Worm (Caenorhabditis elegans): ENCODE measurements around the gene zchc-1A.
A peak's percentile ranks its signal among the peaks of the same experiment; 100 is the strongest.

zchc-1A gene

ce11 chrX:5174256-5174655 is at the start of gene zchc-1A:
zchc-1A (plus strand) TSS chrX:5174369.
- TF ChIP-seq jun-1 (tag; optimal IDR thresholded peaks at IDR 0.05) (no peak), elt-3 (tag; optimal IDR thresholded peaks at IDR 0.05) (no peak), ama-1 (optimal IDR thresholded peaks at IDR 0.05) (no peak), ceh-82 (tag; optimal IDR thresholded peaks at IDR 0.05) (no peak), nhr-76 (tag; optimal IDR thresholded peaks at IDR 0.05) (no peak), nhr-12 (tag; optimal IDR thresholded peaks at IDR 0.05) (no peak), egl-5 (tag; optimal IDR thresholded peaks at IDR 0.05) (no peak)

ce11 chrX:5129447-5129846 is 44.7 kb upstream of the zchc-1A start:
- TF ChIP-seq jun-1 (tag; optimal IDR thresholded peaks at IDR 0.05) (no peak), nhr-43 (tag; optimal IDR thresholded peaks at IDR 0.05; ENCODE audit: poor library complexity, severe bottlenecking) (no peak), zag-1 (tag; optimal IDR thresholded peaks at IDR 0.05) (no peak), hmg-11 (tag; optimal IDR thresholded peaks at IDR 0.05) (no peak), fkh-2 (tag; optimal IDR thresholded peaks at IDR 0.05) (no peak), nhr-77 (tag; optimal IDR thresholded peaks at IDR 0.05) (no peak), elt-2 (tag; optimal IDR thresholded peaks at IDR 0.05) (no peak), eor-1 (tag; optimal IDR thresholded peaks at IDR 0.05) (no peak), ama-1 (optimal IDR thresholded peaks at IDR 0.05) (no peak)

- TF ChIP-seq sea-2 (GFP tag; optimal IDR thresholded peaks at IDR 0.05) (no peak), R02D3.7 (tag; optimal IDR thresholded peaks at IDR 0.05) (no peak), eor-1 (tag; optimal IDR thresholded peaks at IDR 0.05) (no peak), hmg-11 (tag; optimal IDR thresholded peaks at IDR 0.05) (no peak), nhr-67 (tag; optimal IDR thresholded peaks at IDR 0.05) (no peak), nhr-23 (tag; optimal IDR thresholded peaks at IDR 0.05) (no peak), skn-1 (tag; optimal IDR thresholded peaks at IDR 0.05) (no peak)
These were observed 42.4 kb upstream of the zchc-1A start for ce11 chrX:5131760-5132159.

ce11 chrX:5133980-5134379 is 40.2 kb upstream of the zchc-1A start, which contains the start of gene tbc-7:
tbc-7 (plus strand) TSS chrX:5134280.
- TF ChIP-seq elt-1 (tag; optimal IDR thresholded peaks at IDR 0.05): no peak

ce11 chrX:5135548-5135947 is 38.6 kb upstream of the zchc-1A start:
- TF ChIP-seq nhr-76 (tag; optimal IDR thresholded peaks at IDR 0.05) (no peak), ama-1 (optimal IDR thresholded peaks at IDR 0.05) (peak; percentile 0), nhr-25 (tag; optimal IDR thresholded peaks at IDR 0.05) (peak; percentile 24)

ce11 chrX:5137716-5138470 is 36.3 kb upstream of the zchc-1A start:
- TF ChIP-seq ZK546.5 (tag; optimal IDR thresholded peaks at IDR 0.05): no peak
- TF ChIP-seq elt-1 (tag; optimal IDR thresholded peaks at IDR 0.05): peak; percentile 8
- TF ChIP-seq nhr-25 (tag; optimal IDR thresholded peaks at IDR 0.05): peak; percentile 57

- TF ChIP-seq hmg-11 (tag; optimal IDR thresholded peaks at IDR 0.05) (peak; percentile 76), nfya-1 (tag; optimal IDR thresholded peaks at IDR 0.05; ENCODE audit: insufficient read depth) (peak; percentile 43), nhr-25 (tag; optimal IDR thresholded peaks at IDR 0.05) (no peak)
These were observed 34.0 kb upstream of the zchc-1A start for ce11 chrX:5140177-5140576.

- TF ChIP-seq lsy-12 (tag; optimal IDR thresholded peaks at IDR 0.05) (no peak), pha-4 (tag; optimal IDR thresholded peaks at IDR 0.05) (peak; percentile 88), nhr-43 (tag; optimal IDR thresholded peaks at IDR 0.05; ENCODE audit: poor library complexity, severe bottlenecking) (no peak), zag-1 (tag; optimal IDR thresholded peaks at IDR 0.05) (no peak), nfya-1 (tag; optimal IDR thresholded peaks at IDR 0.05; ENCODE audit: insufficient read depth) (no peak)
These were observed 31.8 kb upstream of the zchc-1A start for ce11 chrX:5142403-5142802.

All from whole organism, L3 larva.